Worm (Caenorhabditis elegans): ENCODE data around the gene H04D03.7.

Gene H04D03.7

DNA sequence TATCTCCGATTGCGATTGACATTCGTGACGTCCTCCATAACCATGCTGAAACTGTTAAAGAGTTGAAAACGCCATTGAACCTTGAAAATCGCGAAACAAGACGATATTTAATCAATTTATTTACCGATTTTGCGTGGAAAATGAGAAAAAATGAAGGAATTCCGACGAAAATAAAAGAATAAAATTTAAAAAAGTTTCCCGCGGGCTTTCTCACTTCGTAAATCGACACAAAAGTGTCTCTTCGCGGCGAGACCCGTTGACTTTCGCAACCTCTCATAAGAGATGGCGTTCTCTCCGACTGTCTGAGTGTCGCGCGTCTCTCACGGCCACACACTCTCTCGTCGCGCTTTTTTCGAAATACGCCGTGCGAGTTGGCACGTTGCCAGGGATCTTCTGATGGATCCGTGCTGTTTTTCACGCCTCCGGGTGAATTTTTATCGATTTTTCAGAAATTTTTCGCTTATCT, 39.4 kb downstream of the H04D03.7 start, which contains the start of gene hat-1 (continued):
- TF ChIP-seq zim-3 (tag; optimal IDR thresholded peaks at IDR 0.05), result peak; percentile 16
- TF ChIP-seq ztf-26 (tag; optimal IDR thresholded peaks at IDR 0.05), result peak; percentile 95
- TF ChIP-seq mxl-1 (tag; optimal IDR thresholded peaks at IDR 0.05), result no peak
- TF ChIP-seq bed-2 (GFP tag; IDR thresholded peaks at IDR 0.05), result no peak
- TF ChIP-seq attf-5 (GFP tag; optimal IDR thresholded peaks at IDR 0.05), result peak; percentile 99
- TF ChIP-seq dpff-1 (tag; optimal IDR thresholded peaks at IDR 0.05), result no peak
- peak; percentile 79 for TF ChIP-seq madf-10 (tag; optimal IDR thresholded peaks at IDR 0.05)
- peak; percentile 97 for TF ChIP-seq mcd-1 (GFP tag; IDR thresholded peaks at IDR 0.05)
- TF ChIP-seq ekl-4 (GFP tag; IDR thresholded peaks at IDR 0.05), result peak; percentile 97
- TF ChIP-seq snpc-1.1 (tag; optimal IDR thresholded peaks at IDR 0.05; ENCODE audit: insufficient read depth), result peak; percentile 49
- TF ChIP-seq ztf-28 (GFP tag; IDR thresholded peaks at IDR 0.05), result peak; percentile 82
- peak; percentile 99 for TF ChIP-seq B0336.3 (GFP tag; IDR thresholded peaks at IDR 0.05)
- TF ChIP-seq nfya-2 (GFP tag; IDR thresholded peaks at IDR 0.05), result no peak
- TF ChIP-seq lin-54 (GFP tag; optimal IDR thresholded peaks at IDR 0.05), result peak; percentile 96
- no peak for TF ChIP-seq nhr-120 (GFP tag; IDR thresholded peaks at IDR 0.05)
- TF ChIP-seq sdz-38 (tag; optimal IDR thresholded peaks at IDR 0.05), result no peak
- TF ChIP-seq repo-1 (tag; optimal IDR thresholded peaks at IDR 0.05), result peak; percentile 87
- peak; percentile 87 for TF ChIP-seq dpl-1 (GFP tag; optimal IDR thresholded peaks at IDR 0.05)
- TF ChIP-seq Y53G8AR.9 (GFP tag; conservative IDR thresholded peaks at IDR 0.05), result peak; percentile 96
- no peak for TF ChIP-seq him-1 (tag; optimal IDR thresholded peaks at IDR 0.05)
- no peak; the same call in 1 of the 2 replicates for TF ChIP-seq attf-3 (GFP tag; conservative IDR thresholded peaks at IDR 0.05)
- TF ChIP-seq rcor-1 (GFP tag; IDR thresholded peaks at IDR 0.05), result peak; percentile 95
- peak; percentile 96 for TF ChIP-seq tlf-1 (GFP tag; optimal IDR thresholded peaks at IDR 0.05)
- TF ChIP-seq egrh-3 (GFP tag; IDR thresholded peaks at IDR 0.05), result peak; percentile 54; the same call in 1 of the 2 replicates
- TF ChIP-seq B0035.1 (tag; optimal IDR thresholded peaks at IDR 0.05), result peak; percentile 68
- TF ChIP-seq let-526 (GFP tag; IDR thresholded peaks at IDR 0.05), result 0 out of 2 replicates have a peak, but pooled peaks have one; percentile 65
- no peak for TF ChIP-seq unc-62 (GFP tag; optimal IDR thresholded peaks at IDR 0.05)
- peak; percentile 53; the same call in 1 of the 2 replicates for TF ChIP-seq egl-44 (GFP tag; IDR thresholded peaks at IDR 0.05)
- peak; percentile 4 to 92 (median 49) for TF ChIP-seq lin-35 (GFP tag; optimal IDR thresholded peaks at IDR 0.05)
- TF ChIP-seq ceh-27 (GFP tag; optimal IDR thresholded peaks at IDR 0.05), result peak; percentile 92
- TF ChIP-seq lag-1 (GFP tag; IDR thresholded peaks at IDR 0.05), result no peak
- TF ChIP-seq efl-1 (GFP tag; optimal IDR thresholded peaks at IDR 0.05), result peak; percentile 81
- no peak for TF ChIP-seq mes-4 (tag; optimal IDR thresholded peaks at IDR 0.05)
- no peak for TF ChIP-seq hlh-26 (GFP tag; conservative IDR thresholded peaks at IDR 0.05)
- TF ChIP-seq ztf-18 (tag; optimal IDR thresholded peaks at IDR 0.05), result peak; percentile 82
- TF ChIP-seq Y56A3A.18 (GFP tag; IDR thresholded peaks at IDR 0.05), result peak; percentile 90
- TF ChIP-seq F57A8.1 (GFP tag; optimal IDR thresholded peaks at IDR 0.05), result no peak
- no peak for TF ChIP-seq aptf-3 (GFP tag; IDR thresholded peaks at IDR 0.05)
- peak; percentile 84 for TF ChIP-seq madf-8 (GFP tag; conservative IDR thresholded peaks at IDR 0.05)
- TF ChIP-seq dox-1 (GFP tag; IDR thresholded peaks at IDR 0.05), result peak; percentile 99
- TF ChIP-seq tbx-9 (tag; optimal IDR thresholded peaks at IDR 0.05; ENCODE audit: borderline replicate concordance), result no peak
- peak; percentile 96 for TF ChIP-seq madf-6 (GFP tag; IDR thresholded peaks at IDR 0.05)
- TF ChIP-seq pha-4 (tag; optimal IDR thresholded peaks at IDR 0.05), result peak; percentile 76
- TF ChIP-seq sea-2 (GFP tag; IDR thresholded peaks at IDR 0.05), result peak; percentile 71; the same call in 1 of the 2 replicates
- peak; percentile 63 for TF ChIP-seq F23B12.7 (tag; optimal IDR thresholded peaks at IDR 0.05; ENCODE audit: insufficient read depth)
- no peak for TF ChIP-seq hlh-12 (tag; optimal IDR thresholded peaks at IDR 0.05)
- TF ChIP-seq F39B2.1 (GFP tag; IDR thresholded peaks at IDR 0.05), result no peak
- TF ChIP-seq nfya-1 (tag; optimal IDR thresholded peaks at IDR 0.05; ENCODE audit: borderline replicate concordance, insufficient read depth), result no peak
- peak; percentile 78 for TF ChIP-seq snpc-3.4 (tag; optimal IDR thresholded peaks at IDR 0.05)

All from whole organism, young adult.